Worm (Caenorhabditis elegans) whole organism, late embryonic: ENCODE data around the gene srg-62.

Experiments used
- K09A11.1 ChIP-seq: sonication (generic microtip); optimal IDR thresholded peaks from 2 replicates; lab custom pipeline; 2017; ENCODE audit warnings: antibody characterized with exemption, mild to moderate bottlenecking, missing genetic modification characterization, missing compliant biosample characterization; ENCODE audit not compliant: insufficient read depth
- ceh-18 ChIP-seq: sonication (generic microtip); optimal IDR thresholded peaks from 2 replicates; lab custom pipeline; 2016; ENCODE audit warnings: missing genetic modification characterization, missing compliant biosample characterization
- ceh-31 ChIP-seq: sonication (generic microtip); optimal IDR thresholded peaks from 2 replicates; lab custom pipeline; 2016; ENCODE audit warnings: missing genetic modification characterization, missing compliant biosample characterization
- ceh-45 ChIP-seq: fragments of 200-800 bp; sonication (Bioruptor generic); IDR thresholded peaks from 2 replicates; pipeline ENCODE4 v1.3.6; 2022; ENCODE audit warnings: missing genetic modification reagents, missing genetic modification characterization, missing compliant biosample characterization
- che-1 ChIP-seq: sonication (generic microtip); optimal IDR thresholded peaks from 2 replicates; lab custom pipeline; 2016; ENCODE audit warnings: mild to moderate bottlenecking, missing genetic modification characterization, missing compliant biosample characterization
- dve-1 ChIP-seq: sonication (generic microtip); optimal IDR thresholded peaks from 2 replicates; lab custom pipeline; 2017; ENCODE audit warnings: antibody characterized with exemption, mild to moderate bottlenecking, missing genetic modification characterization, missing compliant biosample characterization
- elt-2 ChIP-seq: sonication (generic microtip); optimal IDR thresholded peaks from 2 replicates; lab custom pipeline; 2016; ENCODE audit warnings: missing genetic modification reagents, missing genetic modification characterization, missing compliant biosample characterization
- elt-4 ChIP-seq: sonication (generic microtip); optimal IDR thresholded peaks from 2 replicates; lab custom pipeline; 2016; ENCODE audit warnings: missing genetic modification characterization, missing compliant biosample characterization
- fkh-10 ChIP-seq: fragments of 150-350 bp; optimal IDR thresholded peaks from 2 replicates; lab custom pipeline; 2014; ENCODE audit warnings: missing biosample characterization, missing genetic modification reagents, missing genetic modification characterization
- hlh-15 ChIP-seq: sonication (generic microtip); optimal IDR thresholded peaks from 2 replicates; lab custom pipeline; 2016; ENCODE audit warnings: missing genetic modification characterization, missing compliant biosample characterization
- hlh-30 ChIP-seq: sonication (generic microtip); optimal IDR thresholded peaks from 2 replicates; lab custom pipeline; 2017; ENCODE audit warnings: antibody characterized with exemption, missing genetic modification characterization, missing compliant biosample characterization; ENCODE audit not compliant: insufficient read depth
- lim-6 ChIP-seq: sonication (generic microtip); optimal IDR thresholded peaks from 2 replicates; lab custom pipeline; 2016; ENCODE audit warnings: missing genetic modification characterization, missing compliant biosample characterization
- mec-3 ChIP-seq: sonication (generic microtip); optimal IDR thresholded peaks from 2 replicates; lab custom pipeline; 2016; ENCODE audit warnings: borderline replicate concordance, missing genetic modification characterization, missing compliant biosample characterization
- nhr-11 ChIP-seq: fragments of 150-350 bp; optimal IDR thresholded peaks from 2 replicates; lab custom pipeline; 2014; ENCODE audit warnings: missing biosample characterization, missing genetic modification characterization
- nhr-232 ChIP-seq: sonication (generic microtip); optimal IDR thresholded peaks from 2 replicates; lab custom pipeline; 2016; ENCODE audit warnings: missing genetic modification characterization, missing compliant biosample characterization
- rnt-1 ChIP-seq: sonication (generic microtip); optimal IDR thresholded peaks from 2 replicates; lab custom pipeline; 2016; ENCODE audit warnings: missing genetic modification characterization, missing compliant biosample characterization
- sox-4 ChIP-seq: sonication (generic microtip); optimal IDR thresholded peaks from 2 replicates; lab custom pipeline; 2017; ENCODE audit warnings: mild to moderate bottlenecking, missing genetic modification characterization, inconsistent platforms, missing compliant biosample characterization
- tbx-2 ChIP-seq: sonication (generic microtip); optimal IDR thresholded peaks from 2 replicates; lab custom pipeline; 2016; ENCODE audit warnings: missing genetic modification characterization, missing compliant biosample characterization
- unc-42 ChIP-seq: sonication (generic microtip); optimal IDR thresholded peaks from 2 replicates; lab custom pipeline; 2016; ENCODE audit warnings: missing genotype, missing genetic modification characterization, missing compliant biosample characterization
- unc-86 ChIP-seq: sonication (generic microtip); optimal IDR thresholded peaks from 2 replicates; lab custom pipeline; 2016; ENCODE audit warnings: missing genetic modification characterization, missing compliant biosample characterization
- zip-5 ChIP-seq: sonication (generic microtip); optimal IDR thresholded peaks from 2 replicates; lab custom pipeline; 2016; ENCODE audit warnings: missing genetic modification characterization, missing compliant biosample characterization

The srg-62 gene

ce11 chrV:2690948-2691347, 51.2 kb downstream of the srg-62 start:
- TF ChIP-seq fkh-10 (GFP tag; lab: Kevin White, UChicago): no peak
- no peak for TF ChIP-seq sox-4 (tag; lab: Kevin White, UChicago)
- no peak for TF ChIP-seq lim-6 (tag; lab: Kevin White, UChicago)
- no peak for TF ChIP-seq mec-3 (tag; lab: Kevin White, UChicago)

- TF ChIP-seq nhr-232 (tag; lab: Kevin White, UChicago) (no peak), rnt-1 (tag; lab: Kevin White, UChicago) (no peak), zip-5 (tag; lab: Kevin White, UChicago) (no peak), unc-42 (tag; lab: Kevin White, UChicago) (no peak), dve-1 (tag; lab: Kevin White, UChicago) (no peak), elt-2 (tag; lab: Kevin White, UChicago) (no peak), ceh-45 (GFP tag; lab: Robert Waterston, UW) (no peak), hlh-30 (no peak), che-1 (tag; lab: Kevin White, UChicago) (no peak), unc-86 (tag; lab: Kevin White, UChicago) (no peak), hlh-15 (tag; lab: Kevin White, UChicago) (no peak), mec-3 (tag; lab: Kevin White, UChicago) (no peak), nhr-11 (tag; lab: Kevin White, UChicago) (no peak), elt-4 (tag; lab: Kevin White, UChicago) (no peak), ceh-18 (tag; lab: Kevin White, UChicago) (no peak), ceh-31 (tag; lab: Kevin White, UChicago) (no peak), K09A11.1 (no peak), tbx-2 (tag; lab: Kevin White, UChicago) (no peak)
These were observed 51.7 kb downstream of the srg-62 start for ce11 chrV:2690478-2690877.
